Worm (Caenorhabditis elegans): ENCODE measurements around the gene H14N18.4.

Gene H14N18.4

ce11 chrV:8936184-8936589 lies 7.4 kb upstream of the H14N18.4 start, which contains the start of gene unc-23 (continued):
- TF ChIP-seq T26A5.8 (tag; optimal IDR thresholded peaks at IDR 0.05) (no peak), egl-44 (GFP tag; IDR thresholded peaks at IDR 0.05) (peak; percentile 48), K11D2.4 (GFP tag; IDR thresholded peaks at IDR 0.05) (peak; percentile 86), madf-10 (tag; optimal IDR thresholded peaks at IDR 0.05) (peak; percentile 86), rpc-1 (optimal IDR thresholded peaks at IDR 0.05) (peak; percentile 64), rpc-1 (tag; optimal IDR thresholded peaks at IDR 0.05) (no peak), tbp1 (GFP tag; optimal IDR thresholded peaks at IDR 0.05) (peak; percentile 65), mes-4 (tag; optimal IDR thresholded peaks at IDR 0.05) (no peak), Y53F4B.3 (GFP tag; IDR thresholded peaks at IDR 0.05) (no peak), nfya-2 (GFP tag; IDR thresholded peaks at IDR 0.05) (no peak), bed-2 (GFP tag; IDR thresholded peaks at IDR 0.05) (no peak), ztf-18 (tag; optimal IDR thresholded peaks at IDR 0.05) (no peak), hrde-1 (tag; optimal IDR thresholded peaks at IDR 0.05; ENCODE audit: borderline replicate concordance) (no peak), F55B11.4 (tag; optimal IDR thresholded peaks at IDR 0.05; ENCODE audit: borderline replicate concordance, insufficient read depth) (no peak), snpc-1.3 (tag; optimal IDR thresholded peaks at IDR 0.05; ENCODE audit: insufficient read depth) (peak; percentile 2), bed-1 (GFP tag; IDR thresholded peaks at IDR 0.05) (no peak), dpff-1 (tag; optimal IDR thresholded peaks at IDR 0.05) (no peak), chd-7 (tag; optimal IDR thresholded peaks at IDR 0.05) (peak; percentile 89), D2030.7 (GFP tag; IDR thresholded peaks at IDR 0.05) (no peak), athp-1 (tag; optimal IDR thresholded peaks at IDR 0.05) (no peak), ceh-91 (GFP tag; IDR thresholded peaks at IDR 0.05) (no peak), Y53G8AR.9 (GFP tag; conservative IDR thresholded peaks at IDR 0.05) (peak; percentile 84), ZK185.1 (tag; optimal IDR thresholded peaks at IDR 0.05; ENCODE audit: poor library complexity, severe bottlenecking) (peak; percentile 71), cebp-2 (GFP tag; IDR thresholded peaks at IDR 0.05) (no peak), ztf-3 (GFP tag; optimal IDR thresholded peaks at IDR 0.05) (peak; percentile 78), ccch-3 (GFP tag; optimal IDR thresholded peaks at IDR 0.05) (no peak), madf-3 (GFP tag; IDR thresholded peaks at IDR 0.05) (no peak), hmg-20 (GFP tag; IDR thresholded peaks at IDR 0.05) (no peak), unc-130 (GFP tag; optimal IDR thresholded peaks at IDR 0.05) (no peak), madf-6 (GFP tag; IDR thresholded peaks at IDR 0.05) (no peak), lin-35 (GFP tag; optimal IDR thresholded peaks at IDR 0.05) (peak in 1 of 3 experiments; percentile 29), nhr-90 (tag; optimal IDR thresholded peaks at IDR 0.05) (peak; percentile 74), B0019.2 (GFP tag; conservative IDR thresholded peaks at IDR 0.05) (no peak), hlh-26 (GFP tag; conservative IDR thresholded peaks at IDR 0.05) (no peak), ceh-40 (GFP tag; IDR thresholded peaks at IDR 0.05) (no peak), mel-28 (tag; optimal IDR thresholded peaks at IDR 0.05; ENCODE audit: borderline replicate concordance) (no peak), him-1 (tag; optimal IDR thresholded peaks at IDR 0.05) (no peak), hsf-1 (GFP tag; IDR thresholded peaks at IDR 0.05) (peak; percentile 98), egl-18 (GFP tag; IDR thresholded peaks at IDR 0.05) (0 out of 2 replicates have a peak, but pooled peaks have one; percentile 54), dox-1 (GFP tag; IDR thresholded peaks at IDR 0.05) (peak; percentile 64), lir-1 (GFP tag; conservative IDR thresholded peaks at IDR 0.05) (no peak), hlh-12 (tag; optimal IDR thresholded peaks at IDR 0.05) (no peak), F37B4.10 (GFP tag; IDR thresholded peaks at IDR 0.05) (no peak), rcor-1 (GFP tag; IDR thresholded peaks at IDR 0.05) (peak; percentile 62), die-1 (tag; optimal IDR thresholded peaks at IDR 0.05) (peak; percentile 10), let-607 (tag; optimal IDR thresholded peaks at IDR 0.05) (peak; percentile 40 to 75), hmg-1.2 (GFP tag; IDR thresholded peaks at IDR 0.05) (peak; percentile 85), K12H6.12 (tag; optimal IDR thresholded peaks at IDR 0.05) (peak; percentile 56), Y67H2A.10 (GFP tag; conservative IDR thresholded peaks at IDR 0.05) (0 out of 2 replicates have a peak, but pooled peaks have one; percentile 59)
